Fruit fly (Drosophila melanogaster): ENCODE data around the gene Alp11.

- TF ChIP-seq CrebA (GFP tag; optimal IDR thresholded peaks at IDR 0.05; ENCODE audit: borderline replicate concordance) (no peak), psq (GFP tag; optimal IDR thresholded peaks at IDR 0.05) (no peak), lola (GFP tag; optimal IDR thresholded peaks at IDR 0.05) (no peak), jim (GFP tag; optimal IDR thresholded peaks at IDR 0.05) (no peak), foxo (GFP tag; optimal IDR thresholded peaks at IDR 0.05) (no peak), Abd-B (GFP tag; optimal IDR thresholded peaks at IDR 0.05) (no peak), pan (optimal IDR thresholded peaks at IDR 0.05) (no peak), sage (GFP tag; optimal IDR thresholded peaks at IDR 0.05) (no peak), tai (GFP tag; optimal IDR thresholded peaks at IDR 0.05) (no peak), dl (GFP tag; optimal IDR thresholded peaks at IDR 0.05; ENCODE audit: insufficient read depth in 1 of 2, partially characterized antibody in 2 of 2) (no peak), OdsH (GFP tag; optimal IDR thresholded peaks at IDR 0.05) (no peak), HLH106 (tag; optimal IDR thresholded peaks at IDR 0.05) (no peak), Dif (GFP tag; optimal IDR thresholded peaks at IDR 0.05; ENCODE audit: partially characterized antibody) (no peak)
Measured at dm6 chrX:15583842-15584441, 3.6 kb upstream of the Alp11 start.

Data from whole organism, wandering third instar larva.